Fruit fly (Drosophila melanogaster): ENCODE measurements around the gene D19A.

The D19A gene

DNA sequence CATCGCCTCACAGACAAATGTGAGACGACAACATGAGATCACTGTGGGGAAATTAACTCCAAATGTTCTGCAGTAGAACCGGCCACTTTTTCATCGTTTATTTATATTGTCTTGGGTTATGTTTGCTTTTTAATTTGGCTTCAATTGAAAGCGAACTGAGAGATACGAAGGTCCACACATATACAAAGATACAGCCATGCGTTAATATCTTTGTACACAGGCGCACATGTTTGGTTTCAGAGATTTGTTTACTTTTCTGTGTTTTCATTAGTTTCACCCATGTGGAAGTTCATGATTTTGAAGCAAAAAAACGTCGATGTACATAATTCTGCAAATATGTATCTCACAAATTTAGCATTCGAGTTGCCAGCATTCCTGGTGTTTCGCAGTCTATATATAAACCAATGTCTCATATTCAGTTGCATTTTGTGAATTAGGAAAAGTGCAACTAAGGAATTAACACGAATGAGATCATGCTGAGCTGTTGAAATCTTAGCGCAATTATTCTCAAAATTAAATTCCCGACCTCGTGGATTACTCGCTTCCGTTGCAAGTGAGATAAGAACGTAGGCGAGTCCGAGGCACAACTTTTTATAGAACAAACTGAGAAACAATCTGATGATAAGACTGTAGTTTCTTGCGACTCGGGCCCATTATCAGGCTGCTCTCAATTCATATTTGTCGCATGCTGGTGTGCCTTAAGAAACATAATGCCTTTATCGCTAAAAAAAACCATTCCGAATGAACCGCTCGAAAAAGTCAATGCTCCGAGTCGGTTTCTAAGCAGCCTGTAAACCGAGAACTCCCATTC lies 27.3 kb upstream of the D19A start:
- TF ChIP-seq Vsx2 (GFP tag; optimal IDR thresholded peaks at IDR 0.05; ENCODE audit: partially characterized antibody) = no peak
- TF ChIP-seq GATAd (GFP tag; optimal IDR thresholded peaks at IDR 0.05) = no peak
- no peak for TF ChIP-seq pan (optimal IDR thresholded peaks at IDR 0.05)
- no peak for TF ChIP-seq foxo (GFP tag; optimal IDR thresholded peaks at IDR 0.05)
- TF ChIP-seq OdsH (GFP tag; optimal IDR thresholded peaks at IDR 0.05) = no peak
- TF ChIP-seq Dfd (GFP tag; optimal IDR thresholded peaks at IDR 0.05) = no peak
- TF ChIP-seq Hr78 (GFP tag; optimal IDR thresholded peaks at IDR 0.05) = no peak
- TF ChIP-seq tai (GFP tag; optimal IDR thresholded peaks at IDR 0.05) = no peak
- TF ChIP-seq Hr83 (GFP tag; optimal IDR thresholded peaks at IDR 0.05; ENCODE audit: poor library complexity, severe bottlenecking) = no peak
- TF ChIP-seq psq (GFP tag; optimal IDR thresholded peaks at IDR 0.05) = no peak
- TF ChIP-seq dl (GFP tag; optimal IDR thresholded peaks at IDR 0.05; ENCODE audit: insufficient read depth in 1 of 2, partially characterized antibody in 2 of 2) = no peak
- TF ChIP-seq sv (GFP tag; optimal IDR thresholded peaks at IDR 0.05) = no peak

DNA sequence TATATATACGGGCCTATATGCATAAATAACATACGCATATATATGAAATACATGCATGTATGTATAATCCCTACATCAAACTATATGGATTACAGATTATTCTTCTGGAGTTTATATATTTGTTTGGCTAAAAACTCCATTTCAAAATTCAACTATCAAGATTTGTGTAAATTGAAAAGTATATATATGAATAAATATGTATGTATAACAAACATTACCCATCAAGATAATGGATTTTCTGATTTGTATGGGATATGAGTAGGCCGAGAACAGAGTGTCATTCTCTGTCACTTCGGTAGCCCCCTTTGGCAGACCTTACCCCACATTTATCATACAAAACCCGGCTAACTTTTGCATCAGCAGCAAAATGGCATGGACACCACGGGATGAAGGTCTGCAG lies 11.2 kb upstream of the D19A start, which contains the start of gene CG8219:
TSS of gene CG8219 (plus strand) at position 301 of the 400 bp plus-strand sequence.
- TF ChIP-seq jim (GFP tag; optimal IDR thresholded peaks at IDR 0.05) (no peak), pan (optimal IDR thresholded peaks at IDR 0.05) (no peak), Sp1 (GFP tag; optimal IDR thresholded peaks at IDR 0.05) (no peak), tai (GFP tag; optimal IDR thresholded peaks at IDR 0.05) (no peak), foxo (GFP tag; optimal IDR thresholded peaks at IDR 0.05) (no peak), sv (GFP tag; optimal IDR thresholded peaks at IDR 0.05) (no peak), CrebA (GFP tag; optimal IDR thresholded peaks at IDR 0.05; ENCODE audit: borderline replicate concordance) (no peak), brk (GFP tag; optimal IDR thresholded peaks at IDR 0.05) (no peak), br (GFP tag; optimal IDR thresholded peaks at IDR 0.05) (no peak), Rel (GFP tag; optimal IDR thresholded peaks at IDR 0.05) (no peak), Rel (tag; optimal IDR thresholded peaks at IDR 0.05) (no peak), dl (GFP tag; optimal IDR thresholded peaks at IDR 0.05; ENCODE audit: insufficient read depth in 1 of 2, partially characterized antibody in 2 of 2) (no peak), sage (GFP tag; optimal IDR thresholded peaks at IDR 0.05) (no peak), lola (GFP tag; optimal IDR thresholded peaks at IDR 0.05) (no peak), Hnf4 (GFP tag; optimal IDR thresholded peaks at IDR 0.05) (no peak), Vsx2 (GFP tag; optimal IDR thresholded peaks at IDR 0.05; ENCODE audit: partially characterized antibody) (no peak), Dfd (GFP tag; optimal IDR thresholded peaks at IDR 0.05) (no peak)

DNA sequence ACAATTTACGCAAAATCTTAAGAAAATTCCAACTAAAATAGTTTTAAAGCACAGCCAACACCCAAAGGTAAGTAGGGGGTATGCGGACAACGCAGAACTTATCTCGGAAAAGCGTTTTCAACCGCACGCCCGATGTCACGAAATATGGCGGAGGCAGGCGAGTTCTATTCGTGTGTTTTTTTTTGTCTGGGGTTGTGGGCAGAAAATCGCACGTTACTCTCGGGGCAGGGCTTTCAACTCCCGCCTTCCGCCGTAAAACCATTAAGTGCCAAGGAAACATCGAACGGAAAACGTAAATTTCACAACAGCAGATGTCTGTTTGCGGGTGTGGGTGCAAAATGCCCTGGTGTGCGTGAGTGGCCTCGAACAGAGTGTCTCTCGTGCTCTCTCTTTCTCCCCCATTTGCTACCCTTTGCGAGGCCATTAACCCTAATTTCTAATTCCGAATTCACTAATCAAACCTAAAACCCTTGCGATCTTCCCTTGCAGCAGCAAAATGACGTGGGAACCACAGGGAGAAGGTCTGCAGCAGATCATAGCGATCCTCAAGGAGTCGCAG lies 4.7 kb upstream of the D19A start:
- no peak for TF ChIP-seq CG32264 (GFP tag; optimal IDR thresholded peaks at IDR 0.05)
- TF ChIP-seq GATAd (GFP tag; optimal IDR thresholded peaks at IDR 0.05) = no peak
- no peak for TF ChIP-seq Hr78 (GFP tag; optimal IDR thresholded peaks at IDR 0.05)
- TF ChIP-seq sage (GFP tag; optimal IDR thresholded peaks at IDR 0.05) = no peak
- no peak for TF ChIP-seq Sp1 (GFP tag; optimal IDR thresholded peaks at IDR 0.05)
- TF ChIP-seq dmrt93B (GFP tag; optimal IDR thresholded peaks at IDR 0.05) = no peak
- no peak for TF ChIP-seq h (GFP tag; optimal IDR thresholded peaks at IDR 0.05)
- TF ChIP-seq br (GFP tag; optimal IDR thresholded peaks at IDR 0.05) = no peak
- no peak for TF ChIP-seq sv (GFP tag; optimal IDR thresholded peaks at IDR 0.05)

DNA sequence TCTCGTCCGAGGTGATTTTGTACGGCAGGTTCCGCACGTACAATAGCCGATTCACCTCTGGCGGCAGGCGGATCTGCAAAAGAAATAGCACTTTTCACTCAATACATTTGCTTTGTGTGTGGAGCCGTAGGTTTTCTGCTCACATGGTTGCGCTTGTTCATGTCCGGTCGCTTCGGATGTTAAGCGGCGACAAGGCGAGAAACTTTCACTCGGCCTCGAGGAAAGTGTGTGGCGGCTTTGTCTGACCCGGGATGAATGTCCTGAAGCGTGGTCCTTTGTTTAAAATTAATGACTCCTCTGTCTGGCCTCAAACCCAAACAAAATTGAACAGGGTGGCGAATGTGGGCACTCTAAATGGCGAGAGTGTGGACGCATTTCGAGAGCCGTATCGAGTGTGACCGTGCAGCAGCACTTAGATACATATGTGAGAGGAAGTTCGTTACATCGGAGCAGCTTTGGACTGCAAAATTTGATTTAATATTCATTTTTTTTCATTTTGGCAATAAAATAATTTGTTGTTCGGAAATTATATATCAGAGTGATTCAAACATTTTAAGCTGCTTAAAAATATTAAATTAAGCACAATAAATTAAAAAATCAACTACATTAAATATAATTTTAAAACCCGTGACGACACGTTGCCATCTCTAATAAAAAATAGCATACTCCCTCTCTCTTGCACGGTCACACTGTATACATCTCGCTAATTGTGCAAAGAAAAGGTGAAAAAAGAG lies 4.1 kb upstream of the D19A start, which contains the start of the genes Sf3b6 and Tnpo:
TSS of gene Sf3b6 (minus strand) at position 358 of the 734 bp plus-strand sequence.
TSS of gene Tnpo (plus strand) at position 659 of the 734 bp plus-strand sequence.
- TF ChIP-seq HLH106 (tag; optimal IDR thresholded peaks at IDR 0.05) (peak; percentile 91), Rel (GFP tag; optimal IDR thresholded peaks at IDR 0.05) (no peak), Rel (tag; optimal IDR thresholded peaks at IDR 0.05) (peak; percentile 26), h (GFP tag; optimal IDR thresholded peaks at IDR 0.05) (peak; percentile 87), psq (GFP tag; optimal IDR thresholded peaks at IDR 0.05) (peak; percentile 83), tai (GFP tag; optimal IDR thresholded peaks at IDR 0.05) (no peak), sage (GFP tag; optimal IDR thresholded peaks at IDR 0.05) (no peak), rgr (GFP tag; optimal IDR thresholded peaks at IDR 0.05) (peak; percentile 86), br (GFP tag; optimal IDR thresholded peaks at IDR 0.05) (no peak), Jra (GFP tag; optimal IDR thresholded peaks at IDR 0.05) (peak; percentile 54), OdsH (GFP tag; optimal IDR thresholded peaks at IDR 0.05) (peak; percentile 80), woc (GFP tag; optimal IDR thresholded peaks at IDR 0.05) (peak; percentile 88), dl (GFP tag; optimal IDR thresholded peaks at IDR 0.05; ENCODE audit: insufficient read depth in 1 of 2, partially characterized antibody in 2 of 2) (no peak), dmrt93B (GFP tag; optimal IDR thresholded peaks at IDR 0.05) (peak; percentile 84), ey (GFP tag; optimal IDR thresholded peaks at IDR 0.05) (peak; percentile 80), sv (GFP tag; optimal IDR thresholded peaks at IDR 0.05) (peak; percentile 78), Sp1 (GFP tag; optimal IDR thresholded peaks at IDR 0.05) (peak; percentile 83), CG9705 (GFP tag; optimal IDR thresholded peaks at IDR 0.05) (peak; percentile 82), Hnf4 (GFP tag; optimal IDR thresholded peaks at IDR 0.05) (peak; percentile 73), Hr83 (GFP tag; optimal IDR thresholded peaks at IDR 0.05; ENCODE audit: poor library complexity, severe bottlenecking) (peak; percentile 34), foxo (GFP tag; optimal IDR thresholded peaks at IDR 0.05) (peak in 1 of 2 experiments; percentile 88), dsf (GFP tag; optimal IDR thresholded peaks at IDR 0.05; ENCODE audit: borderline replicate concordance) (peak; percentile 55), CrebA (GFP tag; optimal IDR thresholded peaks at IDR 0.05; ENCODE audit: borderline replicate concordance) (no peak), Myc (optimal IDR thresholded peaks at IDR 0.05) (peak; percentile 12)
